Worm (Caenorhabditis elegans) whole organism, L2 larva: ENCODE results near the gene hpo-8.

Experiments used
- C34F6.9 ChIP-seq: fragments of 150-350 bp; optimal IDR thresholded peaks from 2 replicates; lab custom pipeline; 2014; ENCODE audit warnings: missing biosample characterization, missing genetic modification characterization
- F13H6.1 ChIP-seq: sonication (generic microtip); optimal IDR thresholded peaks from 2 replicates; lab custom pipeline; 2016; ENCODE audit warnings: missing genetic modification characterization, missing compliant biosample characterization
- R02D3.7 ChIP-seq: fragments of 150-350 bp; optimal IDR thresholded peaks from 2 replicates; lab custom pipeline; 2014; ENCODE audit warnings: missing biosample characterization, missing genetic modification characterization
- Y55F3AM.14 ChIP-seq: fragments of 200-800 bp; sonication (Bioruptor generic); optimal IDR thresholded peaks from 2 replicates; lab custom pipeline; 2018; ENCODE audit warnings: mild to moderate bottlenecking, missing genetic modification characterization, missing compliant biosample characterization
- alr-1 ChIP-seq: fragments of 150-350 bp; optimal IDR thresholded peaks from 2 replicates; lab custom pipeline; 2014; ENCODE audit warnings: missing biosample characterization, missing genetic modification characterization
- aly-2 ChIP-seq: fragments of 150-350 bp; optimal IDR thresholded peaks from 2 replicates; lab custom pipeline; 2014; ENCODE audit warnings: missing biosample characterization, missing genetic modification characterization
- ama-1 ChIP-seq: fragments of 150-350 bp; optimal IDR thresholded peaks from 2 replicates; lab custom pipeline; 2018; ENCODE audit warnings: inconsistent platforms
- blmp-1 ChIP-seq: sonication (generic microtip); optimal IDR thresholded peaks from 2 replicates; lab custom pipeline; 2017; ENCODE audit warnings: missing genetic modification characterization, mild to moderate bottlenecking, missing compliant biosample characterization, antibody characterized with exemption, moderate library complexity; ENCODE audit not compliant: insufficient read depth
- ceh-16 ChIP-seq: fragments of 150-350 bp; optimal IDR thresholded peaks from 2 replicates; lab custom pipeline; 2014; ENCODE audit warnings: missing biosample characterization, missing genetic modification characterization
- ceh-82 ChIP-seq: fragments of 150-350 bp; optimal IDR thresholded peaks from 2 replicates; lab custom pipeline; 2014; ENCODE audit warnings: missing biosample characterization, missing genetic modification characterization
- crh-2 ChIP-seq: sonication (generic microtip); optimal IDR thresholded peaks from 2 replicates; lab custom pipeline; 2017; ENCODE audit warnings: missing biosample characterization, missing genetic modification characterization
- dmd-4 ChIP-seq: sonication (generic microtip); optimal IDR thresholded peaks from 2 replicates; lab custom pipeline; 2017; ENCODE audit warnings: missing biosample characterization, missing genetic modification characterization
- egl-27 ChIP-seq: sonication (generic microtip); optimal IDR thresholded peaks from 3 replicates; lab custom pipeline; 2017; ENCODE audit warnings: missing biosample characterization, missing genetic modification reagents, missing genetic modification characterization
- elt-1 ChIP-seq: fragments of 150-350 bp; optimal IDR thresholded peaks from 2 replicates; lab custom pipeline; 2014; ENCODE audit warnings: missing biosample characterization, missing genetic modification characterization
- elt-3 ChIP-seq: sonication (generic microtip); optimal IDR thresholded peaks from 2 replicates; lab custom pipeline; 2017; ENCODE audit warnings: missing biosample characterization, missing genetic modification characterization
- gmeb-1 ChIP-seq: fragments of 150-350 bp; optimal IDR thresholded peaks from 2 replicates; lab custom pipeline; 2014; ENCODE audit warnings: missing biosample characterization, missing genetic modification characterization
- lin-11 ChIP-seq: fragments of 150-350 bp; sonication (generic microtip); optimal IDR thresholded peaks from 2 replicates; lab custom pipeline; 2014; ENCODE audit warnings: missing biosample characterization, missing genetic modification characterization, inconsistent platforms, mixed read lengths
- lin-13 ChIP-seq: fragments of 150-350 bp; optimal IDR thresholded peaks from 2 replicates; lab custom pipeline; 2014; ENCODE audit warnings: missing biosample characterization, missing genetic modification reagents, missing genetic modification characterization
- lsy-2 ChIP-seq, 2 experiments: fragments of 150-350 bp in 1 of 2; sonication (generic microtip) in 1 of 2; optimal IDR thresholded peaks; 2 replicates each; lab custom pipeline; 2014 to 2017; ENCODE audit warnings: missing biosample characterization in 2 of 2, missing genetic modification characterization in 2 of 2
- mab-5 ChIP-seq: fragments of 150-350 bp; optimal IDR thresholded peaks from 2 replicates; lab custom pipeline; 2014; ENCODE audit warnings: missing biosample characterization, missing genetic modification characterization
- mdl-1 ChIP-seq, 2 experiments: fragments of 150-350 bp in 1 of 2; sonication (generic microtip) in 1 of 2; optimal IDR thresholded peaks; 2 replicates each; lab custom pipeline; 2017; ENCODE audit warnings: missing biosample characterization in 2 of 2, missing genetic modification characterization in 2 of 2
- nhr-10 ChIP-seq: sonication (generic microtip); optimal IDR thresholded peaks from 2 replicates; lab custom pipeline; 2017; ENCODE audit warnings: missing biosample characterization, missing genetic modification characterization
- nhr-11 ChIP-seq: fragments of 150-350 bp; optimal IDR thresholded peaks from 2 replicates; lab custom pipeline; 2014; ENCODE audit warnings: missing biosample characterization, missing genetic modification characterization
- nhr-12 ChIP-seq: fragments of 150-350 bp; optimal IDR thresholded peaks from 2 replicates; lab custom pipeline; 2014; ENCODE audit warnings: missing biosample characterization, missing genetic modification characterization
- nhr-129 ChIP-seq: fragments of 150-350 bp; optimal IDR thresholded peaks from 2 replicates; lab custom pipeline; 2014; ENCODE audit warnings: missing biosample characterization, missing genetic modification characterization
- nhr-21 ChIP-seq: fragments of 150-350 bp; optimal IDR thresholded peaks from 2 replicates; lab custom pipeline; 2014; ENCODE audit warnings: missing biosample characterization, missing genetic modification characterization
- nhr-23 ChIP-seq: fragments of 150-350 bp; optimal IDR thresholded peaks from 2 replicates; lab custom pipeline; 2014; ENCODE audit warnings: missing biosample characterization, missing genetic modification reagents, missing genetic modification characterization
- nhr-237 ChIP-seq: fragments of 150-350 bp; optimal IDR thresholded peaks from 2 replicates; lab custom pipeline; 2014; ENCODE audit warnings: missing biosample characterization, missing genetic modification characterization
- nhr-25 ChIP-seq: fragments of 150-350 bp; sonication (generic microtip); optimal IDR thresholded peaks from 3 replicates; lab custom pipeline; 2014; ENCODE audit warnings: missing biosample characterization, missing genetic modification characterization
- nhr-6 ChIP-seq: fragments of 150-350 bp; optimal IDR thresholded peaks from 2 replicates; lab custom pipeline; 2014; ENCODE audit warnings: missing biosample characterization, missing genetic modification characterization
- nhr-77 ChIP-seq: fragments of 150-350 bp; optimal IDR thresholded peaks from 2 replicates; lab custom pipeline; 2014; ENCODE audit warnings: missing biosample characterization, missing genetic modification characterization
- peb-1 ChIP-seq: fragments of 150-350 bp; optimal IDR thresholded peaks from 2 replicates; lab custom pipeline; 2014; ENCODE audit warnings: missing biosample characterization, missing genetic modification characterization
- sem-4 ChIP-seq: fragments of 150-350 bp; optimal IDR thresholded peaks from 2 replicates; lab custom pipeline; 2014; ENCODE audit warnings: missing biosample characterization, missing genetic modification reagents, missing genetic modification characterization
- skn-1 ChIP-seq: sonication (generic microtip); optimal IDR thresholded peaks from 2 replicates; lab custom pipeline; 2017; ENCODE audit warnings: missing biosample characterization, missing genetic modification characterization
- sma-3 ChIP-seq: sonication (generic microtip); optimal IDR thresholded peaks from 2 replicates; lab custom pipeline; 2016; ENCODE audit warnings: missing genetic modification reagents, missing genetic modification characterization, missing compliant biosample characterization
- sma-9 ChIP-seq, 2 experiments: fragments of 150-350 bp in 1 of 2; sonication (generic microtip) in 1 of 2; optimal IDR thresholded peaks; 2 replicates each; lab custom pipeline; 2014 to 2016; ENCODE audit warnings: missing genetic modification characterization in 2 of 2, mild to moderate bottlenecking in 1 of 2, missing biosample characterization in 1 of 2, missing compliant biosample characterization in 1 of 2, missing genetic modification reagents in 1 of 2, moderate library complexity in 1 of 2
- snpc-4 ChIP-seq: fragments of 150-350 bp; optimal IDR thresholded peaks from 2 replicates; lab custom pipeline; 2014; ENCODE audit warnings: missing biosample characterization, missing genetic modification characterization
- unc-39 ChIP-seq: fragments of 150-350 bp; optimal IDR thresholded peaks from 2 replicates; lab custom pipeline; 2014; ENCODE audit warnings: missing biosample characterization, missing genetic modification characterization
- unc-55 ChIP-seq: fragments of 150-350 bp; sonication (generic microtip); optimal IDR thresholded peaks from 3 replicates; lab custom pipeline; 2014; ENCODE audit warnings: missing biosample characterization, missing genetic modification reagents, missing genetic modification characterization
- unc-62 ChIP-seq: fragments of 150-350 bp; optimal IDR thresholded peaks from 2 replicates; lab custom pipeline; 2014; ENCODE audit warnings: missing biosample characterization, missing genetic modification reagents, missing genetic modification characterization
- zag-1 ChIP-seq: fragments of 150-350 bp; optimal IDR thresholded peaks from 2 replicates; lab custom pipeline; 2014; ENCODE audit warnings: missing biosample characterization, missing genetic modification characterization
- ztf-1 ChIP-seq: fragments of 200-800 bp; sonication (Bioruptor generic); conservative IDR thresholded peaks from 2 replicates; pipeline ENCODE4 v1.3.6; 2022; ENCODE audit warnings: missing genetic modification characterization, missing compliant biosample characterization
- ztf-11 ChIP-seq: sonication (generic microtip); optimal IDR thresholded peaks from 2 replicates; lab custom pipeline; 2017; ENCODE audit warnings: missing biosample characterization, missing genetic modification characterization
- ztf-4 ChIP-seq: fragments of 150-350 bp; optimal IDR thresholded peaks from 2 replicates; lab custom pipeline; 2014; ENCODE audit warnings: missing biosample characterization, missing genetic modification characterization

hpo-8 gene

ce11 chrV:6882452-6882939 lies 43.4 kb downstream of the hpo-8 start:
- TF ChIP-seq ceh-16 (tag; lab: Kevin White, UChicago) (no peak), nhr-129 (tag; lab: Kevin White, UChicago) (no peak), Y55F3AM.14 (no peak), unc-62 (GFP tag; lab: Kevin White, UChicago) (no peak), skn-1 (tag; lab: Kevin White, UChicago) (no peak), aly-2 (tag; lab: Kevin White, UChicago) (no peak), mab-5 (tag; lab: Kevin White, UChicago) (no peak), nhr-23 (tag; lab: Kevin White, UChicago) (no peak), blmp-1 (tag; lab: Kevin White, UChicago) (no peak), egl-27 (no peak), lin-11 (tag; lab: Kevin White, UChicago) (no peak), ztf-4 (tag; lab: Kevin White, UChicago) (no peak), ztf-1 (GFP tag; lab: Robert Waterston, UW) (no peak), unc-39 (tag; lab: Kevin White, UChicago) (no peak), zag-1 (tag; lab: Kevin White, UChicago) (no peak)
- TF ChIP-seq, all 48 proteins: peak for 0

- TF ChIP-seq nhr-10 (tag; lab: Kevin White, UChicago) (no peak), nhr-21 (no peak), nhr-129 (tag; lab: Kevin White, UChicago) (no peak), ceh-16 (tag; lab: Kevin White, UChicago) (no peak), nhr-25 (tag; lab: Kevin White, UChicago) (no peak), sma-3 (no peak), snpc-4 (no peak), sma-9 (GFP tag; optimal IDR thresholded peaks at IDR 0.05; lab: Kevin White, UChicago) (no peak), sma-9 (tag; optimal IDR thresholded peaks at IDR 0.05; lab: Kevin White, UChicago) (no peak), ztf-1 (GFP tag; lab: Robert Waterston, UW) (no peak), blmp-1 (tag; lab: Kevin White, UChicago) (no peak), ama-1 (lab: Kevin White, UChicago) (no peak), ztf-11 (tag; lab: Kevin White, UChicago) (no peak), unc-62 (GFP tag; lab: Kevin White, UChicago) (no peak), elt-3 (tag; lab: Kevin White, UChicago) (no peak), sem-4 (tag; lab: Kevin White, UChicago) (no peak), lin-13 (GFP tag; lab: Kevin White, UChicago) (no peak), alr-1 (tag; lab: Kevin White, UChicago) (no peak), nhr-12 (no peak)
Measured at ce11 chrV:6885070-6885469, 46.0 kb downstream of the hpo-8 start.

ce11 chrV:6888828-6889227 lies 49.7 kb downstream of the hpo-8 start:
- TF ChIP-seq elt-1 (tag; lab: Kevin White, UChicago), result no peak
- no peak for TF ChIP-seq snpc-4
- TF ChIP-seq sma-3, result peak; percentile 64
- peak; percentile 72 for TF ChIP-seq sma-9 (GFP tag; optimal IDR thresholded peaks at IDR 0.05; lab: Kevin White, UChicago)
- TF ChIP-seq sma-9 (tag; optimal IDR thresholded peaks at IDR 0.05; lab: Kevin White, UChicago), result no peak
- TF ChIP-seq nhr-21, result peak; percentile 79
- no peak for TF ChIP-seq skn-1 (tag; lab: Kevin White, UChicago)
- TF ChIP-seq ztf-4 (tag; lab: Kevin White, UChicago), result no peak
- no peak for TF ChIP-seq ceh-16 (tag; lab: Kevin White, UChicago)
- peak; percentile 53 for TF ChIP-seq crh-2
- no peak for TF ChIP-seq blmp-1 (tag; lab: Kevin White, UChicago)
- TF ChIP-seq mab-5 (tag; lab: Kevin White, UChicago), result no peak
- TF ChIP-seq ceh-82 (tag; lab: Kevin White, UChicago), result no peak
- TF ChIP-seq elt-3 (tag; lab: Kevin White, UChicago), result no peak
- TF ChIP-seq C34F6.9 (tag; lab: Kevin White, UChicago), result peak; percentile 11
- no peak for TF ChIP-seq nhr-77 (tag; lab: Kevin White, UChicago)
- TF ChIP-seq unc-62 (GFP tag; lab: Kevin White, UChicago), result no peak
- TF ChIP-seq unc-55 (GFP tag; lab: Kevin White, UChicago), result peak; percentile 53
- no peak for TF ChIP-seq zag-1 (tag; lab: Kevin White, UChicago)
- no peak for TF ChIP-seq nhr-25 (tag; lab: Kevin White, UChicago)
- no peak for TF ChIP-seq unc-39 (tag; lab: Kevin White, UChicago)
- peak; percentile 60 for TF ChIP-seq F13H6.1 (tag; lab: Kevin White, UChicago)
- TF ChIP-seq nhr-11, result no peak
- peak; percentile 2 to 36 for TF ChIP-seq lsy-2 (tag; optimal IDR thresholded peaks at IDR 0.05; lab: Kevin White, UChicago)
- TF ChIP-seq nhr-6 (tag; lab: Kevin White, UChicago), result no peak
- peak; percentile 53 for TF ChIP-seq nhr-129 (tag; lab: Kevin White, UChicago)
- TF ChIP-seq egl-27, result no peak
- no peak for TF ChIP-seq lin-11 (tag; lab: Kevin White, UChicago)
- no peak for TF ChIP-seq Y55F3AM.14
- peak; percentile 22 for TF ChIP-seq nhr-10 (tag; lab: Kevin White, UChicago)
- TF ChIP-seq gmeb-1 (tag; lab: Kevin White, UChicago), result peak; percentile 27
- TF ChIP-seq nhr-237 (tag; lab: Kevin White, UChicago), result no peak
- no peak for TF ChIP-seq mdl-1 (tag; optimal IDR thresholded peaks at IDR 0.05; lab: Kevin White, UChicago)
- no peak for TF ChIP-seq R02D3.7 (tag; lab: Kevin White, UChicago)
- no peak for TF ChIP-seq ama-1 (lab: Kevin White, UChicago)
- TF ChIP-seq aly-2 (tag; lab: Kevin White, UChicago), result no peak
- TF ChIP-seq nhr-23 (tag; lab: Kevin White, UChicago), result no peak
- TF ChIP-seq sem-4 (tag; lab: Kevin White, UChicago), result no peak
- TF ChIP-seq dmd-4, result no peak
- TF ChIP-seq ztf-1 (GFP tag; lab: Robert Waterston, UW), result no peak
- TF ChIP-seq peb-1 (tag; lab: Kevin White, UChicago), result no peak
- no peak for TF ChIP-seq ztf-11 (tag; lab: Kevin White, UChicago)
